Worm (Caenorhabditis elegans) whole organism, L3 larva: ENCODE results near the gene fce-2.

Experiments used
- R02D3.7 ChIP-seq: fragments of 150-350 bp; optimal IDR thresholded peaks from 2 replicates; lab custom pipeline; 2014; ENCODE audit warnings: missing biosample characterization, missing genetic modification characterization
- aly-2 ChIP-seq: fragments of 150-350 bp; optimal IDR thresholded peaks from 2 replicates; lab custom pipeline; 2014; ENCODE audit warnings: missing biosample characterization, missing genetic modification characterization
- ama-1 ChIP-seq: fragments of 150-350 bp; optimal IDR thresholded peaks from 2 replicates; lab custom pipeline; 2018
- ceh-16 ChIP-seq: sonication (generic microtip); optimal IDR thresholded peaks from 2 replicates; lab custom pipeline; 2017; ENCODE audit warnings: missing biosample characterization, missing genetic modification characterization
- ceh-28 ChIP-seq: fragments of 150-350 bp; optimal IDR thresholded peaks from 2 replicates; lab custom pipeline; 2014; ENCODE audit warnings: missing biosample characterization, missing genetic modification reagents, missing genetic modification characterization
- ceh-82 ChIP-seq: fragments of 150-350 bp; optimal IDR thresholded peaks from 2 replicates; lab custom pipeline; 2014; ENCODE audit warnings: missing biosample characterization, missing genetic modification characterization
- ceh-9 ChIP-seq: sonication (generic microtip); optimal IDR thresholded peaks from 2 replicates; lab custom pipeline; 2018; ENCODE audit warnings: missing biosample characterization, missing genetic modification characterization
- daf-12 ChIP-seq: fragments of 150-350 bp; optimal IDR thresholded peaks from 2 replicates; lab custom pipeline; 2014; ENCODE audit warnings: missing biosample characterization, missing genetic modification reagents, missing genetic modification characterization
- egl-27 ChIP-seq: sonication (generic microtip); optimal IDR thresholded peaks from 4 replicates; lab custom pipeline; 2017; ENCODE audit warnings: missing biosample characterization, missing genetic modification reagents, missing genetic modification characterization
- elt-2 ChIP-seq: sonication (generic microtip); optimal IDR thresholded peaks from 2 replicates; lab custom pipeline; 2016; ENCODE audit warnings: missing genetic modification reagents, mild to moderate bottlenecking, missing genetic modification characterization, missing compliant biosample characterization
- elt-3 ChIP-seq, 3 experiments: fragments of 150-350 bp in 1 of 3; sonication (generic microtip) in 2 of 3; optimal IDR thresholded peaks; 2 replicates in 2 of 3; 4 replicates in 1 of 3; lab custom pipeline; 2014 to 2017; ENCODE audit warnings: missing biosample characterization in 3 of 3, missing genetic modification characterization in 3 of 3
- eor-1 ChIP-seq, 2 experiments: fragments of 150-350 bp; optimal IDR thresholded peaks; 2 replicates each; lab custom pipeline; 2014 to 2018; ENCODE audit warnings: missing biosample characterization in 2 of 2, missing genetic modification characterization in 2 of 2
- fkh-10 ChIP-seq: sonication (generic microtip); optimal IDR thresholded peaks from 2 replicates; lab custom pipeline; 2017; ENCODE audit warnings: missing biosample characterization, missing genetic modification reagents, missing genetic modification characterization
- hmg-11 ChIP-seq: sonication (generic microtip); optimal IDR thresholded peaks from 2 replicates; lab custom pipeline; 2016; ENCODE audit warnings: missing genetic modification characterization, missing compliant biosample characterization
- lin-15B ChIP-seq: fragments of 150-350 bp; optimal IDR thresholded peaks from 2 replicates; lab custom pipeline; 2014; ENCODE audit warnings: missing biosample characterization, missing genetic modification characterization
- lin-39 ChIP-seq: fragments of 150-350 bp; optimal IDR thresholded peaks from 2 replicates; lab custom pipeline; 2018; ENCODE audit warnings: missing biosample characterization, missing genetic modification reagents, missing genetic modification characterization
- lsy-12 ChIP-seq: sonication (generic microtip); optimal IDR thresholded peaks from 2 replicates; lab custom pipeline; 2016; ENCODE audit warnings: mild to moderate bottlenecking, missing genetic modification characterization, missing compliant biosample characterization
- mml-1 ChIP-seq: fragments of 150-350 bp; sonication (generic microtip); optimal IDR thresholded peaks from 3 replicates; lab custom pipeline; 2014; ENCODE audit warnings: missing biosample characterization, missing genetic modification characterization
- nfya-1 ChIP-seq: sonication (generic microtip); optimal IDR thresholded peaks from 2 replicates; lab custom pipeline; 2017; ENCODE audit warnings: missing genetic modification characterization, mild to moderate bottlenecking, missing compliant biosample characterization, antibody characterized with exemption, moderate library complexity; ENCODE audit not compliant: insufficient read depth
- nhr-11 ChIP-seq: fragments of 150-350 bp; optimal IDR thresholded peaks from 2 replicates; lab custom pipeline; 2014; ENCODE audit warnings: missing biosample characterization, missing genetic modification characterization
- nhr-12 ChIP-seq: fragments of 150-350 bp; optimal IDR thresholded peaks from 2 replicates; lab custom pipeline; 2014; ENCODE audit warnings: missing biosample characterization, missing genetic modification characterization
- nhr-23 ChIP-seq: fragments of 150-350 bp; optimal IDR thresholded peaks from 2 replicates; lab custom pipeline; 2014; ENCODE audit warnings: missing biosample characterization, missing genetic modification reagents, missing genetic modification characterization
- nhr-237 ChIP-seq: fragments of 150-350 bp; optimal IDR thresholded peaks from 2 replicates; lab custom pipeline; 2014; ENCODE audit warnings: missing biosample characterization, missing genetic modification characterization
- nhr-25 ChIP-seq: sonication (generic microtip); optimal IDR thresholded peaks from 2 replicates; lab custom pipeline; 2017; ENCODE audit warnings: missing biosample characterization, missing genetic modification characterization
- nhr-43 ChIP-seq: sonication (generic microtip); optimal IDR thresholded peaks from 2 replicates; lab custom pipeline; 2016; ENCODE audit warnings: mild to moderate bottlenecking, missing genetic modification characterization, missing compliant biosample characterization; ENCODE audit not compliant: poor library complexity, severe bottlenecking
- nhr-67 ChIP-seq: fragments of 150-350 bp; optimal IDR thresholded peaks from 2 replicates; lab custom pipeline; 2014; ENCODE audit warnings: missing biosample characterization, missing genetic modification characterization
- pha-4 ChIP-seq: fragments of 150-350 bp; optimal IDR thresholded peaks from 2 replicates; lab custom pipeline; 2014; ENCODE audit warnings: missing biosample characterization, missing genetic modification reagents, missing genetic modification characterization
- sea-2 ChIP-seq: fragments of 150-350 bp; sonication (generic microtip); optimal IDR thresholded peaks from 4 replicates; lab custom pipeline; 2014; ENCODE audit warnings: missing biosample characterization, missing genetic modification reagents, missing genetic modification characterization
- tbx-2 ChIP-seq: sonication (generic microtip); optimal IDR thresholded peaks from 2 replicates; lab custom pipeline; 2016; ENCODE audit warnings: mild to moderate bottlenecking, missing genetic modification characterization, missing compliant biosample characterization
- unc-62 ChIP-seq: fragments of 150-350 bp; sonication (generic microtip); optimal IDR thresholded peaks from 4 replicates; lab custom pipeline; 2014; ENCODE audit warnings: missing biosample characterization, missing genetic modification reagents, missing genetic modification characterization
- ztf-11 ChIP-seq: fragments of 150-350 bp; optimal IDR thresholded peaks from 2 replicates; lab custom pipeline; 2014; ENCODE audit warnings: missing biosample characterization, missing genetic modification characterization

Gene fce-2

ce11 chrV:20476514-20476913, 51.4 kb downstream of the fce-2 start:
- TF ChIP-seq ceh-82, result no peak
- TF ChIP-seq egl-27, result no peak

ce11 chrV:20476981-20477380, 51.9 kb downstream of the fce-2 start:
- TF ChIP-seq unc-62 (GFP tag; lab: Kevin White, UChicago), result no peak
- no peak for TF ChIP-seq tbx-2 (tag; lab: Kevin White, UChicago)
- TF ChIP-seq eor-1 (tag; optimal IDR thresholded peaks at IDR 0.05; lab: Kevin White, UChicago), result no peak
- TF ChIP-seq nfya-1, result peak; percentile 46
- TF ChIP-seq hmg-11 (tag; lab: Kevin White, UChicago), result peak; percentile 41
- no peak for TF ChIP-seq nhr-25 (tag; lab: Kevin White, UChicago)
- peak; percentile 34 for TF ChIP-seq lin-15B (tag; lab: Kevin White, UChicago)
- no peak for TF ChIP-seq ceh-16 (tag; lab: Kevin White, UChicago)
- TF ChIP-seq elt-2 (tag; lab: Kevin White, UChicago), result no peak
- no peak for TF ChIP-seq lsy-12
- TF ChIP-seq pha-4 (tag; lab: Kevin White, UChicago), result peak; percentile 0
- no peak for TF ChIP-seq nhr-237 (tag; lab: Kevin White, UChicago)
- TF ChIP-seq sea-2 (GFP tag; lab: Kevin White, UChicago), result no peak
- peak; percentile 17 for TF ChIP-seq nhr-23 (tag; lab: Kevin White, UChicago)
- TF ChIP-seq fkh-10, result no peak
- TF ChIP-seq nhr-43, result no peak
- no peak for TF ChIP-seq lin-39 (tag; lab: Kevin White, UChicago)
- peak; percentile 20 for TF ChIP-seq R02D3.7 (tag; lab: Kevin White, UChicago)
- TF ChIP-seq, all 47 proteins: peak for 6

- TF ChIP-seq ceh-16 (tag; lab: Kevin White, UChicago), result no peak
- peak; percentile 18 for TF ChIP-seq ama-1
- TF ChIP-seq lin-39 (tag; lab: Kevin White, UChicago), result peak; percentile 57
- no peak for TF ChIP-seq ceh-82
- peak; percentile 81 for TF ChIP-seq pha-4 (tag; lab: Kevin White, UChicago)
- TF ChIP-seq nhr-25 (tag; lab: Kevin White, UChicago), result peak; percentile 44
- no peak for TF ChIP-seq ceh-9 (tag; lab: Kevin White, UChicago)
- TF ChIP-seq egl-27, result no peak
- TF ChIP-seq hmg-11 (tag; lab: Kevin White, UChicago), result peak; percentile 12
- TF ChIP-seq elt-3 (tag; optimal IDR thresholded peaks at IDR 0.05; lab: Kevin White, UChicago), result no peak
- peak; percentile 46 for TF ChIP-seq ceh-28
- peak; percentile 27 for TF ChIP-seq elt-2 (tag; lab: Kevin White, UChicago)
- peak; percentile 64 for TF ChIP-seq nhr-23 (tag; lab: Kevin White, UChicago)
- TF ChIP-seq lin-15B (tag; lab: Kevin White, UChicago), result peak; percentile 69
- no peak for TF ChIP-seq daf-12 (tag; lab: Kevin White, UChicago)
- peak; percentile 93 for TF ChIP-seq R02D3.7 (tag; lab: Kevin White, UChicago)
- TF ChIP-seq nhr-43, result peak; percentile 44
- TF ChIP-seq nhr-67 (tag; lab: Kevin White, UChicago), result no peak
- no peak for TF ChIP-seq aly-2 (tag; lab: Kevin White, UChicago)
- TF ChIP-seq nhr-11 (tag; lab: Kevin White, UChicago), result peak; percentile 18
- peak; percentile 79 for TF ChIP-seq nfya-1
- TF ChIP-seq, all 47 proteins: peak for 13
Observed at ce11 chrV:20479013-20479739, 54.1 kb downstream of the fce-2 start, which contains the start of the genes calf-1 and rpl-2. Gene calf-1, minus strand, starts transcription at chrV:20479089. Gene rpl-2, plus strand, starts transcription at chrV:20479689.

ce11 chrV:20480790-20481189, 55.7 kb downstream of the fce-2 start:
- TF ChIP-seq elt-3 (tag; optimal IDR thresholded peaks at IDR 0.05; lab: Kevin White, UChicago), result no peak
- TF ChIP-seq mml-1 (tag; lab: Kevin White, UChicago), result no peak
- no peak for TF ChIP-seq lin-39 (tag; lab: Kevin White, UChicago)
- no peak for TF ChIP-seq ztf-11 (tag; lab: Kevin White, UChicago)
- TF ChIP-seq nhr-12 (tag; lab: Kevin White, UChicago), result no peak
- no peak for TF ChIP-seq ceh-82
